Worm (Caenorhabditis elegans): ENCODE measurements around the gene C05E11.7.

ce11 chrX:4604185-4604584 lies 18.7 kb upstream of the C05E11.7 start:
- TF ChIP-seq nfyb-1 (GFP tag; IDR thresholded peaks at IDR 0.05) (no peak), ztf-28 (GFP tag; IDR thresholded peaks at IDR 0.05) (no peak), dpff-1 (tag; optimal IDR thresholded peaks at IDR 0.05) (no peak), B0261.1 (tag; optimal IDR thresholded peaks at IDR 0.05) (no peak), pbrm-1 (GFP tag; IDR thresholded peaks at IDR 0.05) (no peak), die-1 (tag; optimal IDR thresholded peaks at IDR 0.05) (no peak), hmg-20 (GFP tag; IDR thresholded peaks at IDR 0.05) (no peak), tbp1 (GFP tag; optimal IDR thresholded peaks at IDR 0.05) (no peak)

Measured in whole organism, young adult.